Worm (Caenorhabditis elegans) whole organism, late embryonic: ENCODE data around the gene dgn-2.

ENCODE experiments used
- C08G9.2 ChIP-seq: sonication (generic microtip); optimal IDR thresholded peaks from 2 replicates; lab custom pipeline; 2016; ENCODE audit warnings: mild to moderate bottlenecking, missing genetic modification characterization, moderate library complexity, missing compliant biosample characterization
- C38D4.7 ChIP-seq: fragments of 200-800 bp; sonication (Bioruptor generic); optimal IDR thresholded peaks from 2 replicates; lab custom pipeline; 2018; ENCODE audit warnings: mild to moderate bottlenecking, missing genetic modification characterization, moderate library complexity, missing compliant biosample characterization
- F13H6.1 ChIP-seq: sonication (generic microtip); optimal IDR thresholded peaks from 2 replicates; lab custom pipeline; 2016; ENCODE audit warnings: missing genetic modification characterization, missing compliant biosample characterization
- K02D7.2 ChIP-seq: sonication (generic microtip); optimal IDR thresholded peaks from 2 replicates; lab custom pipeline; 2017; ENCODE audit warnings: mild to moderate bottlenecking, missing genetic modification characterization, missing compliant biosample characterization
- K09A11.1 ChIP-seq: sonication (generic microtip); optimal IDR thresholded peaks from 2 replicates; lab custom pipeline; 2017; ENCODE audit warnings: antibody characterized with exemption, mild to moderate bottlenecking, missing genetic modification characterization, missing compliant biosample characterization; ENCODE audit not compliant: insufficient read depth
- T23F11.4 ChIP-seq: fragments of 200-800 bp; sonication (Bioruptor generic); optimal IDR thresholded peaks from 2 replicates; lab custom pipeline; 2018; ENCODE audit warnings: mild to moderate bottlenecking, missing genetic modification characterization, missing compliant biosample characterization
- Y22D7AL.16 ChIP-seq: sonication (generic microtip); optimal IDR thresholded peaks from 2 replicates; lab custom pipeline; 2016; ENCODE audit warnings: missing genetic modification characterization, missing compliant biosample characterization
- ama-1 ChIP-seq: fragments of 150-350 bp; optimal IDR thresholded peaks from 2 replicates; lab custom pipeline; 2014
- ceh-18 ChIP-seq: sonication (generic microtip); optimal IDR thresholded peaks from 2 replicates; lab custom pipeline; 2016; ENCODE audit warnings: missing genetic modification characterization, missing compliant biosample characterization
- ceh-2 ChIP-seq: sonication (generic microtip); optimal IDR thresholded peaks from 2 replicates; lab custom pipeline; 2016; ENCODE audit warnings: missing genotype, missing genetic modification characterization, missing compliant biosample characterization
- ceh-22 ChIP-seq: sonication (generic microtip); optimal IDR thresholded peaks from 2 replicates; lab custom pipeline; 2017; ENCODE audit warnings: missing biosample characterization, missing genetic modification characterization
- ceh-24 ChIP-seq: sonication (generic microtip); optimal IDR thresholded peaks from 2 replicates; lab custom pipeline; 2016; ENCODE audit warnings: mild to moderate bottlenecking, missing genetic modification characterization, missing compliant biosample characterization
- ceh-30 ChIP-seq: fragments of 150-350 bp; optimal IDR thresholded peaks from 2 replicates; lab custom pipeline; 2014; ENCODE audit warnings: missing biosample characterization, missing genetic modification characterization
- ceh-31 ChIP-seq: sonication (generic microtip); optimal IDR thresholded peaks from 2 replicates; lab custom pipeline; 2016; ENCODE audit warnings: missing genetic modification characterization, missing compliant biosample characterization
- ceh-48 ChIP-seq: sonication (generic microtip); optimal IDR thresholded peaks from 2 replicates; lab custom pipeline; 2016; ENCODE audit warnings: missing genetic modification characterization, inconsistent platforms, missing compliant biosample characterization
- ceh-9 ChIP-seq: sonication (generic microtip); optimal IDR thresholded peaks from 2 replicates; lab custom pipeline; 2016; ENCODE audit warnings: mild to moderate bottlenecking, missing genetic modification characterization, inconsistent platforms, missing compliant biosample characterization
- che-1 ChIP-seq: sonication (generic microtip); optimal IDR thresholded peaks from 2 replicates; lab custom pipeline; 2016; ENCODE audit warnings: mild to moderate bottlenecking, missing genetic modification characterization, missing compliant biosample characterization
- elt-2 ChIP-seq: sonication (generic microtip); optimal IDR thresholded peaks from 2 replicates; lab custom pipeline; 2016; ENCODE audit warnings: missing genetic modification reagents, missing genetic modification characterization, missing compliant biosample characterization
- elt-4 ChIP-seq: sonication (generic microtip); optimal IDR thresholded peaks from 2 replicates; lab custom pipeline; 2016; ENCODE audit warnings: missing genetic modification characterization, missing compliant biosample characterization
- ets-4 ChIP-seq: sonication (generic microtip); optimal IDR thresholded peaks from 2 replicates; lab custom pipeline; 2016; ENCODE audit warnings: missing genetic modification characterization, missing compliant biosample characterization
- eyg-1 ChIP-seq: sonication (generic microtip); optimal IDR thresholded peaks from 2 replicates; lab custom pipeline; 2016; ENCODE audit warnings: missing genotype, missing genetic modification characterization, missing compliant biosample characterization
- fax-1 ChIP-seq: sonication (generic microtip); optimal IDR thresholded peaks from 2 replicates; lab custom pipeline; 2016; ENCODE audit warnings: missing genotype, missing genetic modification characterization, missing compliant biosample characterization
- fkh-10 ChIP-seq: fragments of 150-350 bp; optimal IDR thresholded peaks from 2 replicates; lab custom pipeline; 2014; ENCODE audit warnings: missing biosample characterization, missing genetic modification reagents, missing genetic modification characterization
- fkh-6 ChIP-seq: sonication (generic microtip); optimal IDR thresholded peaks from 2 replicates; lab custom pipeline; 2016; ENCODE audit warnings: missing genetic modification characterization, missing compliant biosample characterization
- gmeb-2 ChIP-seq: sonication (generic microtip); optimal IDR thresholded peaks from 2 replicates; lab custom pipeline; 2016; ENCODE audit warnings: missing genetic modification characterization, inconsistent platforms, missing compliant biosample characterization
- hlh-8 ChIP-seq: sonication (generic microtip); optimal IDR thresholded peaks from 2 replicates; lab custom pipeline; 2016; ENCODE audit warnings: missing genotype, missing genetic modification characterization, missing compliant biosample characterization
- lim-6 ChIP-seq: sonication (generic microtip); optimal IDR thresholded peaks from 2 replicates; lab custom pipeline; 2016; ENCODE audit warnings: missing genetic modification characterization, missing compliant biosample characterization
- lin-11 ChIP-seq: fragments of 200-800 bp; sonication (Bioruptor generic); optimal IDR thresholded peaks from 2 replicates; lab custom pipeline; 2018; ENCODE audit warnings: mild to moderate bottlenecking, missing genetic modification characterization, missing compliant biosample characterization
- madf-2 ChIP-seq: sonication (generic microtip); optimal IDR thresholded peaks from 2 replicates; lab custom pipeline; 2017; ENCODE audit warnings: missing genetic modification characterization, missing compliant biosample characterization
- mec-3 ChIP-seq: sonication (generic microtip); optimal IDR thresholded peaks from 2 replicates; lab custom pipeline; 2016; ENCODE audit warnings: borderline replicate concordance, missing genetic modification characterization, missing compliant biosample characterization
- nfya-1 ChIP-seq: sonication (generic microtip); optimal IDR thresholded peaks from 2 replicates; lab custom pipeline; 2017; ENCODE audit warnings: missing genetic modification characterization, mild to moderate bottlenecking, missing compliant biosample characterization, antibody characterized with exemption, moderate library complexity
- nhr-232 ChIP-seq: sonication (generic microtip); optimal IDR thresholded peaks from 2 replicates; lab custom pipeline; 2016; ENCODE audit warnings: missing genetic modification characterization, missing compliant biosample characterization
- odd-2 ChIP-seq: sonication (generic microtip); optimal IDR thresholded peaks from 2 replicates; lab custom pipeline; 2017; ENCODE audit warnings: antibody characterized with exemption, mild to moderate bottlenecking, missing genetic modification characterization, missing compliant biosample characterization
- pqm-1 ChIP-seq: sonication (generic microtip); optimal IDR thresholded peaks from 2 replicates; lab custom pipeline; 2016; ENCODE audit warnings: missing genetic modification characterization, missing compliant biosample characterization
- pros-1 ChIP-seq: fragments of 150-350 bp; optimal IDR thresholded peaks from 2 replicates; lab custom pipeline; 2014; ENCODE audit warnings: missing biosample characterization, missing genetic modification reagents, missing genetic modification characterization
- sdc-2 ChIP-seq: sonication (generic microtip); optimal IDR thresholded peaks from 2 replicates; lab custom pipeline; 2016; ENCODE audit warnings: missing genotype, missing genetic modification characterization, missing compliant biosample characterization
- sox-2 ChIP-seq: fragments of 200-800 bp; sonication (Bioruptor generic); IDR thresholded peaks from 2 replicates; pipeline ENCODE4 v1.3.6; 2022; ENCODE audit warnings: missing genetic modification reagents, missing genetic modification characterization, missing compliant biosample characterization
- syd-9 ChIP-seq: sonication (generic microtip); optimal IDR thresholded peaks from 2 replicates; lab custom pipeline; 2016; ENCODE audit warnings: mild to moderate bottlenecking, missing genetic modification characterization, moderate library complexity, missing compliant biosample characterization
- tbx-2 ChIP-seq: sonication (generic microtip); optimal IDR thresholded peaks from 2 replicates; lab custom pipeline; 2016; ENCODE audit warnings: missing genetic modification characterization, missing compliant biosample characterization
- tbx-7 ChIP-seq: sonication (generic microtip); optimal IDR thresholded peaks from 2 replicates; lab custom pipeline; 2016; ENCODE audit warnings: missing genotype, missing genetic modification characterization, missing compliant biosample characterization
- unc-3 ChIP-seq, 2 experiments: fragments of 200-800 bp in 1 of 2; sonication (Bioruptor generic) in 1 of 2; sonication (generic microtip) in 1 of 2; conservative IDR thresholded peaks in 1 of 2; optimal IDR thresholded peaks in 1 of 2; 2 replicates each; pipeline versions ENCODE4 v1.3.6 to Lab custom; 2016 to 2022; ENCODE audit warnings: missing compliant biosample characterization in 2 of 2, missing genetic modification characterization in 2 of 2, missing genetic modification reagents in 1 of 2
- unc-42 ChIP-seq: sonication (generic microtip); optimal IDR thresholded peaks from 2 replicates; lab custom pipeline; 2016; ENCODE audit warnings: missing genotype, missing genetic modification characterization, missing compliant biosample characterization

dgn-2 gene

DNA sequence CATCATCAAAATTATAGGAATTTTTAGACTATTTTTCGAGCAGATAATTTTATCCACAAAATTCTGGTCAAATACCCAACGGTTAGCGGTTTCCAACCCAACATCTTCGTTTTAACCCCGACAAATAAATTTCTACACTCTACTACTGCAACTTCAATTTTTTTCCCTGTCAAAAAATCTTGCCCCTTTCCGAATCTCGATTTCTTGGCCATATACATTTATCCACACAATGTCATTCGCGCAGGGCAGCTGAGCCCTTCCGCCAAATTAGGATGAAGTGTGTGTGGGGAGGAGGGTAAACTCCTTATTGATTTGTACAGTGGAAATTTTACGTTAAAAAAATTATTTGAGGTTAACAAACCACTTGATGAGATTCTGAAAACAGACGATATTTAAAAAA, 22.5 kb downstream of the dgn-2 start (continued):
- TF ChIP-seq elt-4 (no peak), hlh-8 (tag; lab: Kevin White, UChicago) (no peak), nfya-1 (tag; lab: Kevin White, UChicago) (peak; percentile 86), tbx-2 (tag; lab: Kevin White, UChicago) (peak; percentile 74), K02D7.2 (tag; lab: Kevin White, UChicago) (no peak), sox-2 (no peak), lim-6 (tag; lab: Kevin White, UChicago) (no peak), sdc-2 (peak; percentile 99), ceh-48 (peak; percentile 78), ceh-22 (tag; lab: Kevin White, UChicago) (peak; percentile 72), unc-3 (GFP tag; conservative IDR thresholded peaks at IDR 0.05; lab: Robert Waterston, UW) (no peak), unc-3 (tag; optimal IDR thresholded peaks at IDR 0.05; lab: Kevin White, UChicago) (no peak), ceh-30 (tag; lab: Kevin White, UChicago) (peak; percentile 76), unc-42 (tag; lab: Kevin White, UChicago) (peak; percentile 89), ceh-2 (tag; lab: Kevin White, UChicago) (peak; percentile 55), elt-2 (tag; lab: Kevin White, UChicago) (peak; percentile 47)

- TF ChIP-seq odd-2 (tag; lab: Kevin White, UChicago) (no peak), C38D4.7 (GFP tag; lab: Kevin White, UChicago) (no peak), nhr-232 (tag; lab: Kevin White, UChicago) (no peak), fkh-10 (GFP tag; lab: Kevin White, UChicago) (no peak), syd-9 (tag; lab: Kevin White, UChicago) (no peak), che-1 (no peak), ceh-31 (no peak), ceh-18 (no peak), madf-2 (tag; lab: Kevin White, UChicago) (no peak), F13H6.1 (no peak), sdc-2 (no peak), ceh-22 (tag; lab: Kevin White, UChicago) (no peak), tbx-7 (tag; lab: Kevin White, UChicago) (no peak), gmeb-2 (tag; lab: Kevin White, UChicago) (no peak), ceh-2 (tag; lab: Kevin White, UChicago) (no peak), mec-3 (tag; lab: Kevin White, UChicago) (no peak), nfya-1 (tag; lab: Kevin White, UChicago) (no peak)
- TF ChIP-seq, all 69 proteins: peak for 0
Measured at ce11 chrX:1344321-1344720, 23.0 kb downstream of the dgn-2 start, which contains the start of gene ins-39. Gene ins-39 (minus strand): TSS chrX:1344421.

- TF ChIP-seq ceh-48 (peak; percentile 56), sdc-2 (peak; percentile 96), ceh-24 (no peak), fax-1 (tag; lab: Kevin White, UChicago) (no peak)
Measured at ce11 chrX:1338906-1339673, 28.2 kb downstream of the dgn-2 start.

ce11 chrX:1337834-1338233, 29.5 kb downstream of the dgn-2 start:
- TF ChIP-seq lin-11 (no peak), nfya-1 (tag; lab: Kevin White, UChicago) (no peak)
- TF ChIP-seq, all 69 proteins: peak for 0

DNA sequence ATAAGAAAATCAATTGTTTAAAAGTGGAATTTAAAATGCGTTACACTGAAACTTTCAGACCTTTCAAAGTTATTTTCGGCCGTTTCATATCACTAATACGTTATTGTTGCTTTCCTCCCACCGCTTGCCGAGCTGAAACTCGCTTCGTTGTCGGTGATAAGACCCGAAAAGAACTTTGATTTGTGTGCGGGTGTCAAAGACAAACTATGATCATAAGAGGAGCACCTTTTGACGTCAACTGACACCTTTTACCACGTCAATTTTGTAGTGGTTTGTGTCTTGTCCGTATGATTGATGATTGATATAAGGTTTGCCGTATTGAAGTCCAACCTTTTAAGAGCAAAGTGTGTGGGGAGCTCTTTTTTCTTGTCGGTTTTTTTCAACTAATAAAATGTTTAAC, 30.3 kb downstream of the dgn-2 start, which contains the start of gene ttr-37:
Gene ttr-37, minus strand, starts transcription at position 167 of the 400 bp plus-strand sequence.
- TF ChIP-seq T23F11.4 (GFP tag; lab: Kevin White, UChicago): no peak
- TF ChIP-seq ceh-48: no peak
- TF ChIP-seq ceh-9 (tag; lab: Kevin White, UChicago): no peak
- TF ChIP-seq C08G9.2 (tag; lab: Kevin White, UChicago): no peak
- TF ChIP-seq Y22D7AL.16: no peak
- TF ChIP-seq lin-11: no peak
- no peak for TF ChIP-seq fax-1 (tag; lab: Kevin White, UChicago)
- no peak for TF ChIP-seq eyg-1 (tag; lab: Kevin White, UChicago)
- no peak for TF ChIP-seq ama-1 (lab: Kevin White, UChicago)
- TF ChIP-seq pqm-1 (tag; lab: Kevin White, UChicago): no peak
- TF ChIP-seq K09A11.1 (tag; lab: Kevin White, UChicago): no peak
- no peak for TF ChIP-seq fkh-6 (tag; lab: Kevin White, UChicago)
- TF ChIP-seq ets-4 (tag; lab: Kevin White, UChicago): no peak
- no peak for TF ChIP-seq pros-1 (tag; lab: Kevin White, UChicago)
